Fruit fly (Drosophila melanogaster) whole organism, embryonic: ENCODE data around the gene RpS30.

Experiments
- Ada2b ChIP-seq: fragments of 200-800 bp; sonication (Bioruptor generic); IDR thresholded peaks from 2 replicates; pipeline ENCODE4 v1.3.6; 2022; ENCODE audit warnings: missing biosample characterization, missing genetic modification characterization
- CG10321 ChIP-seq: fragments of 200-800 bp; sonication (Bioruptor generic); IDR thresholded peaks from 2 replicates; pipeline ENCODE4 v1.3.6; 2022; ENCODE audit warnings: missing biosample characterization, missing genetic modification characterization
- CG12104 ChIP-seq: fragments of 200-800 bp; sonication (Bioruptor generic); optimal IDR thresholded peaks from 3 replicates; lab custom pipeline; 2016; ENCODE audit warnings: missing biosample characterization, missing genetic modification characterization
- CG12744 ChIP-seq: fragments of 200-800 bp; sonication (Bioruptor generic); optimal IDR thresholded peaks from 2 replicates; lab custom pipeline; 2016; ENCODE audit warnings: missing biosample characterization, missing genetic modification characterization
- CG13296 ChIP-seq: fragments of 200-800 bp; sonication (Bioruptor generic); optimal IDR thresholded peaks from 3 replicates; lab custom pipeline; 2018; ENCODE audit warnings: missing biosample characterization, mild to moderate bottlenecking, missing genetic modification characterization
- CG13624 ChIP-seq: fragments of 200-800 bp; sonication (Bioruptor generic); optimal IDR thresholded peaks from 2 replicates; lab custom pipeline; 2016; ENCODE audit warnings: missing biosample characterization, missing genetic modification characterization
- CG13775 ChIP-seq: fragments of 200-800 bp; sonication (Bioruptor generic); optimal IDR thresholded peaks from 3 replicates; lab custom pipeline; 2017; ENCODE audit warnings: missing biosample characterization, mild to moderate bottlenecking, missing genetic modification characterization
- CG15514 ChIP-seq: fragments of 200-800 bp; sonication (Bioruptor generic); optimal IDR thresholded peaks from 3 replicates; lab custom pipeline; 2017; ENCODE audit warnings: missing biosample characterization, missing genetic modification characterization, mild to moderate bottlenecking, moderate library complexity, missing genetic modification reagents
- CG17361 ChIP-seq: fragments of 200-800 bp; sonication (Bioruptor generic); IDR thresholded peaks from 3 replicates; pipeline ENCODE4 v1.3.6; 2022; ENCODE audit warnings: missing biosample characterization, missing genetic modification characterization
- CG1792 ChIP-seq: fragments of 200-800 bp; sonication (Bioruptor generic); optimal IDR thresholded peaks from 2 replicates; lab custom pipeline; 2016; ENCODE audit warnings: missing biosample characterization, missing genetic modification characterization
- CG18764 ChIP-seq: fragments of 200-800 bp; sonication (Bioruptor generic); optimal IDR thresholded peaks from 3 replicates; lab custom pipeline; 2016; ENCODE audit warnings: missing biosample characterization, missing genetic modification characterization
- CG2712 ChIP-seq: fragments of 200-800 bp; optimal IDR thresholded peaks from 3 replicates; lab custom pipeline; 2019; ENCODE audit warnings: missing biosample characterization, mild to moderate bottlenecking, missing genetic modification characterization, moderate library complexity
- CG2875 ChIP-seq: fragments of 200-800 bp; sonication (Bioruptor generic); optimal IDR thresholded peaks from 2 replicates; lab custom pipeline; 2017; ENCODE audit warnings: missing biosample characterization, mild to moderate bottlenecking, missing genetic modification characterization, missing genetic modification reagents
- CG3065 ChIP-seq: fragments of 200-800 bp; sonication (Bioruptor generic); optimal IDR thresholded peaks from 2 replicates; lab custom pipeline; 2016; ENCODE audit warnings: missing biosample characterization, missing genetic modification characterization
- CG34224 ChIP-seq: fragments of 200-800 bp; sonication (Bioruptor generic); IDR thresholded peaks from 3 replicates; pipeline ENCODE4 v1.3.6; 2022; ENCODE audit warnings: missing biosample characterization, missing genetic modification characterization; ENCODE audit not compliant: partially characterized antibody
- CG7928 ChIP-seq: fragments of 200-800 bp; sonication (Bioruptor generic); optimal IDR thresholded peaks from 2 replicates; lab custom pipeline; 2017; ENCODE audit warnings: missing biosample characterization, mild to moderate bottlenecking, missing genetic modification characterization
- CG7963 ChIP-seq: fragments of 200-800 bp; sonication (Bioruptor generic); IDR thresholded peaks from 3 replicates; pipeline ENCODE4 v1.3.6; 2022; ENCODE audit warnings: missing biosample characterization, missing genetic modification characterization; ENCODE audit not compliant: partially characterized antibody
- CG7987 ChIP-seq: fragments of 200-800 bp; sonication (Bioruptor generic); optimal IDR thresholded peaks from 2 replicates; lab custom pipeline; 2018; ENCODE audit warnings: missing biosample characterization, mild to moderate bottlenecking, missing genetic modification characterization, moderate library complexity
- CG8281 ChIP-seq: fragments of 200-800 bp; sonication (Bioruptor generic); optimal IDR thresholded peaks from 2 replicates; lab custom pipeline; 2018; ENCODE audit warnings: missing biosample characterization, mild to moderate bottlenecking, missing genetic modification characterization, moderate library complexity
- CG9797 ChIP-seq: fragments of 200-800 bp; sonication (Bioruptor generic); optimal IDR thresholded peaks from 3 replicates; lab custom pipeline; 2018; ENCODE audit warnings: missing biosample characterization, mild to moderate bottlenecking, missing genetic modification characterization
- CoRest ChIP-seq: fragments of 200-800 bp; sonication (Bioruptor generic); optimal IDR thresholded peaks from 3 replicates; lab custom pipeline; 2018; ENCODE audit warnings: missing biosample characterization, mild to moderate bottlenecking, missing genetic modification characterization, moderate library complexity
- D19A ChIP-seq: fragments of 200-800 bp; optimal IDR thresholded peaks from 3 replicates; lab custom pipeline; 2019; ENCODE audit warnings: missing biosample characterization, mild to moderate bottlenecking, missing genetic modification characterization, moderate library complexity
- Dek ChIP-seq: fragments of 200-800 bp; sonication (Bioruptor generic); optimal IDR thresholded peaks from 3 replicates; lab custom pipeline; 2019; ENCODE audit warnings: missing biosample characterization, mild to moderate bottlenecking, missing genetic modification characterization, moderate library complexity
- Dll ChIP-seq: fragments of 200-800 bp; sonication (Bioruptor generic); IDR thresholded peaks from 4 replicates; pipeline ENCODE4 v1.3.6; 2022; ENCODE audit warnings: missing biosample characterization, missing genetic modification characterization; ENCODE audit not compliant: partially characterized antibody
- Dp ChIP-seq: fragments of 200-800 bp; sonication (Bioruptor generic); optimal IDR thresholded peaks from 2 replicates; lab custom pipeline; 2018; ENCODE audit warnings: missing biosample characterization, mild to moderate bottlenecking, missing genetic modification characterization, moderate library complexity
- Hmx ChIP-seq: fragments of 200-800 bp; sonication (Bioruptor generic); optimal IDR thresholded peaks from 2 replicates; lab custom pipeline; 2016; ENCODE audit warnings: missing biosample characterization, missing genetic modification characterization
- Hr78 ChIP-seq, 2 experiments: fragments of 200-800 bp in 1 of 2; fragments of >200 bp in 1 of 2; sonication (Bioruptor generic) in 1 of 2; optimal IDR thresholded peaks; 2 replicates each; lab custom pipeline; 2017 to 2019; ENCODE audit warnings: missing biosample characterization in 2 of 2, missing genetic modification characterization in 2 of 2, mild to moderate bottlenecking in 1 of 2, moderate library complexity in 1 of 2
- Kr ChIP-seq: fragments of 200-800 bp; sonication (Bioruptor generic); optimal IDR thresholded peaks from 2 replicates; lab custom pipeline; 2017; ENCODE audit warnings: missing biosample characterization, mild to moderate bottlenecking, missing genetic modification characterization
- PHDP ChIP-seq: fragments of 200-800 bp; sonication (Bioruptor generic); optimal IDR thresholded peaks from 3 replicates; lab custom pipeline; 2018; ENCODE audit warnings: missing biosample characterization, mild to moderate bottlenecking, missing genetic modification characterization, moderate library complexity
- Ravus ChIP-seq: fragments of 200-800 bp; sonication (Bioruptor generic); IDR thresholded peaks from 2 replicates; pipeline ENCODE4 v1.3.6; 2022; ENCODE audit warnings: missing biosample characterization, missing genetic modification characterization
- Six4 ChIP-seq: fragments of 200-800 bp; sonication (Bioruptor generic); optimal IDR thresholded peaks from 2 replicates; lab custom pipeline; 2016; ENCODE audit warnings: missing biosample characterization, missing genetic modification characterization
- bigmax ChIP-seq: fragments of 200-800 bp; sonication (Bioruptor generic); optimal IDR thresholded peaks from 2 replicates; lab custom pipeline; 2018; ENCODE audit warnings: missing biosample characterization, mild to moderate bottlenecking, missing genetic modification characterization
- caup ChIP-seq: fragments of 200-800 bp; sonication (Bioruptor generic); optimal IDR thresholded peaks from 3 replicates; lab custom pipeline; 2017; ENCODE audit warnings: missing biosample characterization, mild to moderate bottlenecking, missing genetic modification characterization, moderate library complexity; ENCODE audit not compliant: severe bottlenecking
- crp ChIP-seq, 2 experiments: fragments of 200-800 bp; sonication (Bioruptor generic); optimal IDR thresholded peaks; 2 replicates in 1 of 2; 3 replicates in 1 of 2; lab custom pipeline; 2017; ENCODE audit warnings: missing biosample characterization in 2 of 2, missing genetic modification characterization in 2 of 2, mild to moderate bottlenecking in 1 of 2, moderate library complexity in 1 of 2
- dmrt11E ChIP-seq: fragments of 200-800 bp; sonication (Bioruptor generic); optimal IDR thresholded peaks from 3 replicates; lab custom pipeline; 2018; ENCODE audit warnings: missing biosample characterization, mild to moderate bottlenecking, missing genetic modification characterization, moderate library complexity
- dmrt99B ChIP-seq: fragments of 200-800 bp; sonication (Bioruptor generic); optimal IDR thresholded peaks from 2 replicates; lab custom pipeline; 2018; ENCODE audit warnings: missing biosample characterization, mild to moderate bottlenecking, missing genetic modification characterization, moderate library complexity
- dysf ChIP-seq: fragments of 200-800 bp; sonication (Bioruptor generic); IDR thresholded peaks from 3 replicates; pipeline ENCODE4 v1.3.6; 2022; ENCODE audit warnings: missing biosample characterization, missing genetic modification characterization
- ems ChIP-seq: fragments of 200-800 bp; sonication (Bioruptor generic); optimal IDR thresholded peaks from 3 replicates; lab custom pipeline; 2016; ENCODE audit warnings: missing biosample characterization, missing genetic modification characterization
- eyg ChIP-seq: fragments of 200-800 bp; sonication (Bioruptor generic); optimal IDR thresholded peaks from 3 replicates; lab custom pipeline; 2016; ENCODE audit warnings: missing biosample characterization, missing genetic modification characterization
- hb ChIP-seq: fragments of 200-800 bp; sonication (Bioruptor generic); IDR thresholded peaks from 3 replicates; pipeline ENCODE4 v1.3.6; 2022; ENCODE audit warnings: missing biosample characterization, missing genetic modification characterization; ENCODE audit not compliant: partially characterized antibody
- hth ChIP-seq: fragments of >200 bp; optimal IDR thresholded peaks from 2 replicates; lab custom pipeline; 2017; ENCODE audit warnings: inconsistent platforms
- inv ChIP-seq: fragments of 200-800 bp; sonication (Bioruptor generic); IDR thresholded peaks from 2 replicates; pipeline ENCODE4 v1.3.6; 2022; ENCODE audit warnings: missing biosample characterization, missing genetic modification characterization; ENCODE audit not compliant: partially characterized antibody
- kni ChIP-seq: fragments of 200-800 bp; sonication (Bioruptor generic); optimal IDR thresholded peaks from 3 replicates; lab custom pipeline; 2017; ENCODE audit warnings: mild to moderate bottlenecking, missing biosample characterization, missing genetic modification reagents, missing genetic modification characterization
- lab ChIP-seq: fragments of 200-800 bp; sonication (Bioruptor generic); optimal IDR thresholded peaks from 3 replicates; lab custom pipeline; 2017; ENCODE audit warnings: missing biosample characterization, missing genetic modification characterization, mild to moderate bottlenecking, moderate library complexity, missing genetic modification reagents
- repo ChIP-seq: fragments of 200-800 bp; sonication (Bioruptor generic); optimal IDR thresholded peaks from 2 replicates; lab custom pipeline; 2016; ENCODE audit warnings: missing biosample characterization, missing genetic modification characterization
- ro ChIP-seq: fragments of 200-800 bp; sonication (Bioruptor generic); IDR thresholded peaks from 2 replicates; pipeline ENCODE4 v1.3.6; 2022; ENCODE audit warnings: missing biosample characterization, missing genetic modification characterization
- sna ChIP-seq: fragments of 200-800 bp; sonication (Bioruptor generic); IDR thresholded peaks from 2 replicates; pipeline ENCODE4 v1.3.6; 2022; ENCODE audit warnings: missing biosample characterization, missing genetic modification characterization; ENCODE audit not compliant: partially characterized antibody
- vfl ChIP-seq: fragments of 200-800 bp; sonication (Bioruptor generic); optimal IDR thresholded peaks from 2 replicates; lab custom pipeline; 2016; ENCODE audit warnings: missing biosample characterization, missing genetic modification characterization

Gene RpS30

DNA sequence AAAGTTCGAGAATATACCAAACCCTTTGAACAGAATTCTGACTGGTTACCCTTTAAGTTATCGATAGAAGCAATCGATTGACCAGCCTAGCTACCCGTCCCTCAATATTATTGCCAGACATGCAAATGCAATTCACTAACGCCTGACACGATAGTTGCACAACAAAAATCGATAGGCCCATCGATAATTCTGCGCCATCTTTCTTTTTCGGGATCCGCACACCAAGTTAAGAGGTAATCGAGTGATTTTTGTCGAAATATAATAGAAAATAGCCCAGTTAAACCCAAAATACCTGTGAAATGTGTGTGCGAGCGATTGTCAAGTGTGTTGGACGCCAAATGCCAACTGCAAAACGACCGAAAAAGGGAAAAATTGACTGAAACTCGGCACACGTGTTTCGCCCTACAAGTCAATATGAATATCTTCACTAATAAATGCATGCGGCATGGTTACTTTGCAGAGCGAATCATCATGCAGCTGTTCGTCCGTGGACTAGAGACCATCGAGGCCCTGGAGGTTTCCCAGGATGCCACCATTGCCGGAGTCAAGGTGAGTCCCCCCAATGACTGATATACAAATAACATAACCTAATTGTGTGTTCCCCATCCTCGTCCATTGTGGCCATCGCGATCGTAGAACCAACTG is at the start of gene RpS30 (continued):
- no peak for TF ChIP-seq kni (GFP tag; lab: Kevin White, UChicago)
- TF ChIP-seq CG12104 (GFP tag; lab: Kevin White, UChicago): peak; percentile 15
- TF ChIP-seq CG7963: peak; percentile 97
- TF ChIP-seq PHDP (tag; lab: Kevin White, UChicago): peak; percentile 55
- TF ChIP-seq lab: peak; percentile 58
- peak; percentile 71 for TF ChIP-seq CG2712 (tag; lab: Kevin White, UChicago)
- TF ChIP-seq sna (GFP tag; lab: Robert Waterston, UW): peak; percentile 91
- TF ChIP-seq Dll (GFP tag; lab: Robert Waterston, UW): peak; percentile 95
- TF ChIP-seq CG9797: peak; percentile 94
- peak; percentile 86 for TF ChIP-seq Kr
- TF ChIP-seq vfl (GFP tag; lab: Kevin White, UChicago): peak; percentile 69
- TF ChIP-seq Ravus (GFP tag; lab: Robert Waterston, UW): no peak
- no peak for TF ChIP-seq dmrt99B (tag; lab: Kevin White, UChicago)
- TF ChIP-seq bigmax (GFP tag; lab: Kevin White, UChicago): peak; percentile 85
- TF ChIP-seq Hmx (GFP tag; lab: Kevin White, UChicago): no peak
- TF ChIP-seq CG1792 (GFP tag; lab: Kevin White, UChicago): peak; percentile 41
- peak; percentile 33 for TF ChIP-seq CG13624
- no peak for TF ChIP-seq CG3065 (GFP tag; lab: Kevin White, UChicago)
- peak; percentile 19 for TF ChIP-seq CG2875 (GFP tag; lab: Kevin White, UChicago)
- no peak for TF ChIP-seq hth (lab: Kevin White, UChicago)
- TF ChIP-seq Hr78 (GFP tag; optimal IDR thresholded peaks at IDR 0.05; lab: Kevin White, UChicago): no peak
- TF ChIP-seq eyg (GFP tag; lab: Kevin White, UChicago): peak; percentile 36
- peak; percentile 3 for TF ChIP-seq Six4 (GFP tag; lab: Kevin White, UChicago)
- peak; percentile 25 for TF ChIP-seq ems (GFP tag; lab: Kevin White, UChicago)
- peak; percentile 96 for TF ChIP-seq hb (GFP tag; lab: Robert Waterston, UW)
- TF ChIP-seq Ada2b (GFP tag; lab: Robert Waterston, UW): no peak
- TF ChIP-seq CG13775 (GFP tag; lab: Kevin White, UChicago): peak; percentile 62
- no peak for TF ChIP-seq CG12744
- TF ChIP-seq caup (GFP tag; lab: Kevin White, UChicago): peak; percentile 42
- peak; percentile 16 for TF ChIP-seq Dek
- peak; percentile 64 for TF ChIP-seq CG7987
- TF ChIP-seq CG7928 (GFP tag; lab: Kevin White, UChicago): peak; percentile 84
- 0 out of 3 replicates have a peak, but pooled peaks have one; percentile 25 for TF ChIP-seq CG17361 (GFP tag; lab: Robert Waterston, UW)
- TF ChIP-seq Dp (GFP tag; lab: Kevin White, UChicago): peak; percentile 61
- TF ChIP-seq CG15514 (GFP tag; lab: Kevin White, UChicago): peak; percentile 79
- peak; percentile 11 for TF ChIP-seq CG13296 (GFP tag; lab: Kevin White, UChicago)
- no peak for TF ChIP-seq ro (GFP tag; lab: Robert Waterston, UW)
- peak; percentile 96 for TF ChIP-seq inv
- peak; percentile 48 for TF ChIP-seq dmrt11E (tag; lab: Kevin White, UChicago)
- peak in 1 of 2 experiments; percentile 16 for TF ChIP-seq crp (GFP tag; optimal IDR thresholded peaks at IDR 0.05; lab: Kevin White, UChicago)
- TF ChIP-seq D19A (tag; lab: Kevin White, UChicago): peak; percentile 7
- peak; percentile 68 for TF ChIP-seq CoRest (tag; lab: Kevin White, UChicago)
- TF ChIP-seq CG8281 (tag; lab: Kevin White, UChicago): peak; percentile 81
- TF ChIP-seq CG10321 (GFP tag; lab: Robert Waterston, UW): no peak
- peak; percentile 94 for TF ChIP-seq CG34224 (GFP tag; lab: Robert Waterston, UW)
- peak; percentile 4 for TF ChIP-seq repo
- no peak for TF ChIP-seq CG18764
- TF ChIP-seq dysf: no peak
